Fruit fly (Drosophila melanogaster) whole organism, embryonic: Measurements from ENCODE around the gene CG8135.

ENCODE experiments used
- Abd-B ChIP-seq: fragments of 200-800 bp; sonication (Bioruptor generic); optimal IDR thresholded peaks from 2 replicates; lab custom pipeline; 2018; ENCODE audit warnings: missing biosample characterization, mild to moderate bottlenecking, missing genetic modification characterization, moderate library complexity
- Ada2b ChIP-seq: fragments of 200-800 bp; sonication (Bioruptor generic); IDR thresholded peaks from 2 replicates; pipeline ENCODE4 v1.3.6; 2022; ENCODE audit warnings: missing biosample characterization, missing genetic modification characterization
- Antp ChIP-seq: fragments of 200-800 bp; sonication (Bioruptor generic); optimal IDR thresholded peaks from 3 replicates; lab custom pipeline; 2016; ENCODE audit warnings: missing biosample characterization, missing genetic modification characterization
- CG14860 ChIP-seq: fragments of 200-800 bp; sonication (Bioruptor generic); IDR thresholded peaks from 3 replicates; pipeline ENCODE4 v1.3.6; 2022; ENCODE audit warnings: missing biosample characterization, missing genetic modification characterization; ENCODE audit not compliant: partially characterized antibody
- CG15011 ChIP-seq: fragments of 200-800 bp; sonication (Bioruptor generic); optimal IDR thresholded peaks from 3 replicates; lab custom pipeline; 2018; ENCODE audit warnings: missing biosample characterization, mild to moderate bottlenecking, missing genetic modification characterization
- CG15073 ChIP-seq: fragments of 200-800 bp; sonication (Bioruptor generic); optimal IDR thresholded peaks from 2 replicates; lab custom pipeline; 2016; ENCODE audit warnings: missing biosample characterization, missing genetic modification characterization
- CG17361 ChIP-seq: fragments of 200-800 bp; sonication (Bioruptor generic); IDR thresholded peaks from 3 replicates; pipeline ENCODE4 v1.3.6; 2022; ENCODE audit warnings: missing biosample characterization, missing genetic modification characterization
- CG31224 ChIP-seq: fragments of 200-800 bp; sonication (Bioruptor generic); IDR thresholded peaks from 2 replicates; pipeline ENCODE4 v1.3.6; 2022; ENCODE audit warnings: missing biosample characterization, missing genetic modification characterization
- CG33557 ChIP-seq: fragments of 200-800 bp; sonication (Bioruptor generic); optimal IDR thresholded peaks from 2 replicates; lab custom pipeline; 2019; ENCODE audit warnings: missing biosample characterization, mild to moderate bottlenecking, missing genetic modification characterization, moderate library complexity
- CG34422 ChIP-seq: fragments of 200-800 bp; sonication (Bioruptor generic); IDR thresholded peaks from 3 replicates; pipeline ENCODE4 v1.3.6; 2022; ENCODE audit warnings: missing biosample characterization, missing genetic modification characterization
- CG3847 ChIP-seq: fragments of 200-800 bp; sonication (Bioruptor generic); IDR thresholded peaks from 2 replicates; pipeline ENCODE4 v1.3.6; 2022; ENCODE audit warnings: missing biosample characterization, missing genetic modification characterization
- CG42726 ChIP-seq: fragments of 200-800 bp; sonication (Bioruptor generic); IDR thresholded peaks from 2 replicates; pipeline ENCODE4 v1.3.6; 2022; ENCODE audit warnings: missing biosample characterization, missing genetic modification characterization; ENCODE audit not compliant: partially characterized antibody
- CG4282 ChIP-seq: fragments of 200-800 bp; sonication (Bioruptor generic); optimal IDR thresholded peaks from 2 replicates; lab custom pipeline; 2016; ENCODE audit warnings: missing biosample characterization, missing genetic modification characterization
- CG4360 ChIP-seq: fragments of 200-800 bp; sonication (Bioruptor generic); IDR thresholded peaks from 2 replicates; pipeline ENCODE4 v1.3.6; 2022; ENCODE audit warnings: missing biosample characterization, missing genetic modification characterization
- CG43689 ChIP-seq: fragments of 200-800 bp; sonication (Bioruptor generic); IDR thresholded peaks from 2 replicates; pipeline ENCODE4 v1.3.6; 2022; ENCODE audit warnings: missing biosample characterization, missing genetic modification characterization
- CG4424 ChIP-seq: fragments of 200-800 bp; sonication (Bioruptor generic); optimal IDR thresholded peaks from 3 replicates; lab custom pipeline; 2016; ENCODE audit warnings: missing biosample characterization, missing genetic modification characterization
- CG4707 ChIP-seq: fragments of 200-800 bp; sonication (Bioruptor generic); optimal IDR thresholded peaks from 2 replicates; lab custom pipeline; 2018; ENCODE audit warnings: missing biosample characterization, mild to moderate bottlenecking, missing genetic modification characterization, moderate library complexity
- CG7786 ChIP-seq: fragments of 200-800 bp; sonication (Bioruptor generic); optimal IDR thresholded peaks from 2 replicates; lab custom pipeline; 2016; ENCODE audit warnings: missing biosample characterization, missing genetic modification characterization
- CG8089 ChIP-seq: fragments of 200-800 bp; sonication (Bioruptor generic); optimal IDR thresholded peaks from 3 replicates; lab custom pipeline; 2016; ENCODE audit warnings: missing biosample characterization, missing genetic modification characterization
- Camta ChIP-seq: fragments of 200-800 bp; sonication (Bioruptor generic); optimal IDR thresholded peaks from 2 replicates; lab custom pipeline; 2016; ENCODE audit warnings: missing biosample characterization, missing genetic modification characterization
- Drgx ChIP-seq: fragments of 200-800 bp; sonication (Bioruptor generic); IDR thresholded peaks from 2 replicates; pipeline ENCODE4 v1.3.6; 2022; ENCODE audit warnings: missing biosample characterization, missing genetic modification characterization
- ERR ChIP-seq: fragments of 200-800 bp; sonication (Bioruptor generic); optimal IDR thresholded peaks from 2 replicates; lab custom pipeline; 2016; ENCODE audit warnings: missing biosample characterization, missing genetic modification characterization
- HmgD ChIP-seq: fragments of 200-800 bp; sonication (Bioruptor generic); optimal IDR thresholded peaks from 3 replicates; lab custom pipeline; 2016; ENCODE audit warnings: missing biosample characterization, missing genetic modification characterization
- Lim3 ChIP-seq: fragments of 200-800 bp; sonication (Bioruptor generic); IDR thresholded peaks from 2 replicates; pipeline ENCODE4 v1.3.6; 2022; ENCODE audit warnings: missing biosample characterization, missing genetic modification characterization
- Mes4 ChIP-seq: fragments of 200-800 bp; sonication (Bioruptor generic); optimal IDR thresholded peaks from 2 replicates; lab custom pipeline; 2016; ENCODE audit warnings: missing biosample characterization, missing genetic modification characterization
- NC2β ChIP-seq: fragments of 200-800 bp; sonication (Bioruptor generic); optimal IDR thresholded peaks from 2 replicates; lab custom pipeline; 2016; ENCODE audit warnings: missing biosample characterization, missing genetic modification characterization
- NFAT ChIP-seq: fragments of 200-800 bp; sonication (Bioruptor generic); IDR thresholded peaks from 2 replicates; pipeline ENCODE4 v1.3.6; 2022; ENCODE audit warnings: missing biosample characterization, missing genetic modification characterization
- Trl ChIP-seq, 3 experiments: fragments of >200 bp in 2 of 3; fragments of 200-800 bp in 1 of 3; sonication (Bioruptor generic) in 1 of 3; optimal IDR thresholded peaks; 2 replicates in 1 of 3; 3 replicates in 2 of 3; lab custom pipeline; 2016 to 2017; ENCODE audit warnings: missing biosample characterization in 1 of 3, missing genetic modification characterization in 1 of 3
- chinmo ChIP-seq: fragments of 200-800 bp; sonication (Bioruptor generic); IDR thresholded peaks from 4 replicates; pipeline ENCODE4 v1.3.6; 2022; ENCODE audit warnings: missing biosample characterization, missing genetic modification characterization; ENCODE audit not compliant: partially characterized antibody
- ci ChIP-seq: fragments of 200-800 bp; sonication (Bioruptor generic); IDR thresholded peaks from 3 replicates; pipeline ENCODE4 v1.3.6; 2022; ENCODE audit warnings: missing biosample characterization, missing genetic modification characterization
- dmrt11E ChIP-seq: fragments of 200-800 bp; sonication (Bioruptor generic); optimal IDR thresholded peaks from 3 replicates; lab custom pipeline; 2018; ENCODE audit warnings: missing biosample characterization, mild to moderate bottlenecking, missing genetic modification characterization, moderate library complexity
- exex ChIP-seq: fragments of 200-800 bp; sonication (Bioruptor generic); optimal IDR thresholded peaks from 4 replicates; lab custom pipeline; 2018; ENCODE audit warnings: missing biosample characterization, mild to moderate bottlenecking, missing genetic modification characterization, moderate library complexity
- fd64A ChIP-seq: fragments of 200-800 bp; sonication (Bioruptor generic); optimal IDR thresholded peaks from 3 replicates; lab custom pipeline; 2018; ENCODE audit warnings: missing biosample characterization, mild to moderate bottlenecking, missing genetic modification characterization
- hkb ChIP-seq, 2 experiments: fragments of 200-800 bp in 1 of 2; fragments of >200 bp in 1 of 2; sonication (Bioruptor generic) in 1 of 2; IDR thresholded peaks in 1 of 2; optimal IDR thresholded peaks in 1 of 2; 2 replicates each; pipeline versions ENCODE4 v1.3.6 to Lab custom; 2017 to 2022; ENCODE audit warnings: missing biosample characterization in 1 of 2, missing genetic modification characterization in 1 of 2
- jigr1 ChIP-seq: fragments of 200-800 bp; sonication (Bioruptor generic); IDR thresholded peaks from 3 replicates; pipeline ENCODE4 v1.3.6; 2022; ENCODE audit warnings: missing biosample characterization, missing genetic modification characterization
- jumu ChIP-seq: fragments of 200-800 bp; sonication (Bioruptor generic); optimal IDR thresholded peaks from 3 replicates; lab custom pipeline; 2016; ENCODE audit warnings: missing biosample characterization, missing genetic modification characterization
- klu ChIP-seq: fragments of 200-800 bp; sonication (Bioruptor generic); IDR thresholded peaks from 2 replicates; pipeline ENCODE4 v1.3.6; 2022; ENCODE audit warnings: missing biosample characterization, missing genetic modification characterization
- nerfin-2 ChIP-seq: fragments of 200-800 bp; sonication (Bioruptor generic); IDR thresholded peaks from 2 replicates; pipeline ENCODE4 v1.3.6; 2022; ENCODE audit warnings: missing biosample characterization, missing genetic modification characterization; ENCODE audit not compliant: partially characterized antibody
- onecut ChIP-seq: fragments of 200-800 bp; sonication (Bioruptor generic); IDR thresholded peaks from 2 replicates; pipeline ENCODE4 v1.3.6; 2022; ENCODE audit warnings: missing biosample characterization, missing genetic modification characterization
- phol ChIP-seq: fragments of 200-800 bp; sonication (Bioruptor generic); optimal IDR thresholded peaks from 3 replicates; lab custom pipeline; 2018; ENCODE audit warnings: missing biosample characterization, mild to moderate bottlenecking, missing genetic modification characterization, moderate library complexity
- psq ChIP-seq: fragments of 200-800 bp; sonication (Bioruptor generic); optimal IDR thresholded peaks from 2 replicates; lab custom pipeline; 2017; ENCODE audit warnings: missing biosample characterization, missing genetic modification characterization
- ranshi ChIP-seq: fragments of 200-800 bp; sonication (Bioruptor generic); IDR thresholded peaks from 2 replicates; pipeline ENCODE4 v1.3.6; 2022; ENCODE audit warnings: missing biosample characterization, missing genetic modification characterization
- sc ChIP-seq, 3 experiments: fragments of >200 bp in 2 of 3; fragments of 200-800 bp in 1 of 3; sonication (Bioruptor generic) in 1 of 3; optimal IDR thresholded peaks; 2 replicates in 2 of 3; 3 replicates in 1 of 3; lab custom pipeline; 2017; ENCODE audit warnings: mild to moderate bottlenecking in 1 of 3, missing biosample characterization in 1 of 3, missing genetic modification characterization in 1 of 3, missing genetic modification reagents in 1 of 3
- sens ChIP-seq: fragments of 200-800 bp; sonication (Bioruptor generic); peaks from one replicate; lab custom pipeline; 2016; ENCODE audit warnings: missing biosample characterization, missing genetic modification characterization
- sob ChIP-seq: fragments of 200-800 bp; sonication (Bioruptor generic); IDR thresholded peaks from 2 replicates; pipeline ENCODE4 v1.3.6; 2022; ENCODE audit warnings: missing biosample characterization, missing genetic modification characterization
- toy ChIP-seq: fragments of 200-800 bp; sonication (Bioruptor generic); IDR thresholded peaks from 2 replicates; pipeline ENCODE4 v1.3.6; 2022; ENCODE audit warnings: missing biosample characterization, missing genetic modification characterization
- unpg ChIP-seq: fragments of 200-800 bp; sonication (Bioruptor generic); optimal IDR thresholded peaks from 3 replicates; lab custom pipeline; 2018; ENCODE audit warnings: missing biosample characterization, mild to moderate bottlenecking, missing genetic modification characterization, moderate library complexity
- vfl ChIP-seq: fragments of 200-800 bp; sonication (Bioruptor generic); optimal IDR thresholded peaks from 2 replicates; lab custom pipeline; 2016; ENCODE audit warnings: missing biosample characterization, missing genetic modification characterization
- vnd ChIP-seq: fragments of 200-800 bp; sonication (Bioruptor generic); IDR thresholded peaks from 3 replicates; pipeline ENCODE4 v1.3.6; 2022; ENCODE audit warnings: missing biosample characterization, missing genetic modification characterization; ENCODE audit not compliant: partially characterized antibody
- zfh2 ChIP-seq: fragments of 200-800 bp; sonication (Bioruptor generic); optimal IDR thresholded peaks from 2 replicates; lab custom pipeline; 2016; ENCODE audit warnings: missing biosample characterization, missing genetic modification characterization

Gene CG8135

dm6 chr3R:9428988-9429387, 24.8 kb downstream of the CG8135 start (continued):
- no peak for TF ChIP-seq Abd-B (GFP tag; lab: Kevin White, UChicago)
- peak; percentile 84 for TF ChIP-seq ci
- no peak for TF ChIP-seq Trl (optimal IDR thresholded peaks at IDR 0.05; lab: Kevin White, UChicago)
- TF ChIP-seq Trl (GFP tag; optimal IDR thresholded peaks at IDR 0.05; lab: Kevin White, UChicago) = peak; percentile 32
- no peak for TF ChIP-seq CG42726 (GFP tag; lab: Robert Waterston, UW)
- peak; percentile 55 for TF ChIP-seq unpg (GFP tag; lab: Kevin White, UChicago)
- TF ChIP-seq Lim3 (GFP tag; lab: Robert Waterston, UW) = no peak
- TF ChIP-seq Mes4 (GFP tag; lab: Kevin White, UChicago) = no peak
- no peak for TF ChIP-seq nerfin-2
- peak; percentile 40 for TF ChIP-seq CG8089
- TF ChIP-seq Antp (GFP tag; lab: Kevin White, UChicago) = peak; percentile 49
- TF ChIP-seq vfl = no peak
- TF ChIP-seq chinmo (GFP tag; lab: Robert Waterston, UW) = no peak
- TF ChIP-seq CG4707 = peak; percentile 55
- TF ChIP-seq CG31224 (GFP tag; lab: Robert Waterston, UW) = peak; percentile 31; the same call in 1 of the 2 replicates
- no peak for TF ChIP-seq HmgD (GFP tag; lab: Kevin White, UChicago)
- TF ChIP-seq Camta = peak; percentile 31
- no peak for TF ChIP-seq CG15073 (GFP tag; lab: Kevin White, UChicago)
- no peak for TF ChIP-seq jigr1 (GFP tag; lab: Robert Waterston, UW)
- TF ChIP-seq sens = peak; percentile 90
- TF ChIP-seq sob (GFP tag; lab: Robert Waterston, UW) = peak; percentile 77
- TF ChIP-seq onecut (GFP tag; lab: Robert Waterston, UW) = peak; percentile 74
- no peak for TF ChIP-seq CG4282 (GFP tag; lab: Kevin White, UChicago)
- no peak for TF ChIP-seq sc (optimal IDR thresholded peaks at IDR 0.05; lab: Kevin White, UChicago)
- no peak for TF ChIP-seq sc (GFP tag; optimal IDR thresholded peaks at IDR 0.05; lab: Kevin White, UChicago)
- TF ChIP-seq ranshi = 0 out of 2 replicates have a peak, but pooled peaks have one; percentile 35
- TF ChIP-seq hkb (optimal IDR thresholded peaks at IDR 0.05; lab: Kevin White, UChicago) = no peak
- peak; percentile 70; the same call in 1 of the 2 replicates for TF ChIP-seq hkb (GFP tag; IDR thresholded peaks at IDR 0.05; lab: Robert Waterston, UW)
- TF ChIP-seq CG14860 (GFP tag; lab: Robert Waterston, UW) = no peak
- TF ChIP-seq NC2β (GFP tag; lab: Kevin White, UChicago) = peak; percentile 46
- no peak for TF ChIP-seq toy (GFP tag; lab: Robert Waterston, UW)
- peak; percentile 7 for TF ChIP-seq CG4424 (GFP tag; lab: Kevin White, UChicago)
- peak; percentile 78 for TF ChIP-seq NFAT (GFP tag; lab: Robert Waterston, UW)
- peak; percentile 31 for TF ChIP-seq phol (tag; lab: Kevin White, UChicago)
- TF ChIP-seq klu (GFP tag; lab: Robert Waterston, UW) = no peak; the same call in 1 of the 2 replicates
- TF ChIP-seq CG7786 = peak; percentile 79
- peak; percentile 60; the same call in 1 of the 3 replicates for TF ChIP-seq CG34422 (GFP tag; lab: Robert Waterston, UW)
- TF ChIP-seq psq (GFP tag; lab: Kevin White, UChicago) = no peak
- no peak for TF ChIP-seq vnd (GFP tag; lab: Robert Waterston, UW)
- peak; percentile 53 for TF ChIP-seq zfh2 (GFP tag; lab: Kevin White, UChicago)
- TF ChIP-seq CG3847 (GFP tag; lab: Robert Waterston, UW) = peak; percentile 74
- peak; percentile 58 for TF ChIP-seq fd64A (GFP tag; lab: Kevin White, UChicago)
- no peak for TF ChIP-seq Drgx (GFP tag; lab: Robert Waterston, UW)
- peak; percentile 31 for TF ChIP-seq CG33557 (GFP tag; lab: Kevin White, UChicago)
- TF ChIP-seq ERR (GFP tag; lab: Kevin White, UChicago) = peak; percentile 72
- peak; percentile 66 for TF ChIP-seq Ada2b
- peak; percentile 61 for TF ChIP-seq CG15011 (GFP tag; lab: Kevin White, UChicago)
- TF ChIP-seq jumu = peak; percentile 34
- peak; percentile 81 for TF ChIP-seq exex (tag; lab: Kevin White, UChicago)
- no peak; the same call in 2 of the 3 replicates for TF ChIP-seq CG17361 (GFP tag; lab: Robert Waterston, UW)
- TF ChIP-seq CG43689 (GFP tag; lab: Robert Waterston, UW) = 0 out of 2 replicates have a peak, but pooled peaks have one; percentile 7
- no peak for TF ChIP-seq dmrt11E
- no peak for TF ChIP-seq CG4360 (GFP tag; lab: Robert Waterston, UW)
